Worm (Caenorhabditis elegans) whole organism, young adult: ENCODE results near the gene grd-8.

Source experiments
- atf-7 ChIP-seq: sonication (generic microtip); optimal IDR thresholded peaks from 2 replicates; lab custom pipeline; 2017; ENCODE audit warnings: mild to moderate bottlenecking, missing genetic modification characterization, missing compliant biosample characterization
- ceh-91 ChIP-seq: fragments of 200-800 bp; sonication (Bioruptor generic); IDR thresholded peaks from 2 replicates; pipeline ENCODE4 v1.3.6; 2022; ENCODE audit warnings: missing genetic modification reagents, missing genetic modification characterization, missing compliant biosample characterization

- no peak for TF ChIP-seq atf-7 (tag; lab: Kevin White, UChicago)
- no peak for TF ChIP-seq ceh-91
Measured at ce11 chrV:7878411-7878964, 36.2 kb downstream of the grd-8 start, which contains the start of gene F40A3.2.
